Worm (Caenorhabditis elegans) whole organism, young adult: Measurements from ENCODE around the gene Y10G11A.1.
"Not testable (repeated sequence)": the region's sequence is repeated elsewhere in the genome, so short reads cannot be mapped to it uniquely, and the experiment has no call there.

ENCODE experiments used
- B0019.2 ChIP-seq: fragments of 200-800 bp; sonication (Bioruptor generic); conservative IDR thresholded peaks from 2 replicates; pipeline ENCODE4 v1.3.6; 2022; ENCODE audit warnings: missing genetic modification reagents, missing genetic modification characterization, missing compliant biosample characterization
- D2030.7 ChIP-seq: fragments of 200-800 bp; sonication (Bioruptor generic); IDR thresholded peaks from 2 replicates; pipeline ENCODE4 v1.3.6; 2022; ENCODE audit warnings: missing genetic modification reagents, missing genetic modification characterization, missing compliant biosample characterization
- F10E7.11 ChIP-seq: sonication (generic microtip); optimal IDR thresholded peaks from 2 replicates; lab custom pipeline; 2017; ENCODE audit warnings: mild to moderate bottlenecking, missing genetic modification characterization, moderate library complexity, missing compliant biosample characterization
- F22D6.2 ChIP-seq: sonication (generic microtip); optimal IDR thresholded peaks from 2 replicates; lab custom pipeline; 2016; ENCODE audit warnings: mild to moderate bottlenecking, missing genetic modification characterization, missing compliant biosample characterization
- F49E8.2 ChIP-seq: sonication (generic microtip); optimal IDR thresholded peaks from 3 replicates; lab custom pipeline; 2017; ENCODE audit warnings: missing genetic modification characterization, mild to moderate bottlenecking, missing compliant biosample characterization, antibody characterized with exemption, moderate library complexity; ENCODE audit not compliant: insufficient read depth
- F55B11.4 ChIP-seq: sonication (generic microtip); optimal IDR thresholded peaks from 2 replicates; lab custom pipeline; 2016; ENCODE audit warnings: missing compliant biosample characterization, missing genetic modification characterization, borderline replicate concordance; ENCODE audit not compliant: insufficient read depth
- T07F8.4 ChIP-seq: sonication (generic microtip); optimal IDR thresholded peaks from 2 replicates; lab custom pipeline; 2016; ENCODE audit warnings: mild to moderate bottlenecking, missing genetic modification characterization, moderate library complexity, missing compliant biosample characterization
- Y95B8A.8 ChIP-seq: fragments of 200-800 bp; sonication (Bioruptor generic); IDR thresholded peaks from 2 replicates; pipeline ENCODE4 v1.3.6; 2022; ENCODE audit warnings: missing genetic modification reagents, missing genetic modification characterization, missing compliant biosample characterization
- atf-7 ChIP-seq: sonication (generic microtip); optimal IDR thresholded peaks from 2 replicates; lab custom pipeline; 2017; ENCODE audit warnings: mild to moderate bottlenecking, missing genetic modification characterization, missing compliant biosample characterization
- athp-1 ChIP-seq: sonication (generic microtip); optimal IDR thresholded peaks from 2 replicates; lab custom pipeline; 2017; ENCODE audit warnings: mild to moderate bottlenecking, missing genetic modification characterization, missing compliant biosample characterization
- attf-6 ChIP-seq: fragments of 200-800 bp; sonication (Bioruptor generic); IDR thresholded peaks from 2 replicates; pipeline ENCODE4 v1.3.6; 2022; ENCODE audit warnings: missing genetic modification reagents, missing genetic modification characterization, missing compliant biosample characterization
- ccch-3 ChIP-seq: fragments of 200-800 bp; sonication (Bioruptor generic); optimal IDR thresholded peaks from 2 replicates; lab custom pipeline; 2018; ENCODE audit warnings: mild to moderate bottlenecking, missing genetic modification characterization, missing compliant biosample characterization
- dpl-1 ChIP-seq: fragments of 150-350 bp; optimal IDR thresholded peaks from 2 replicates; lab custom pipeline; 2014; ENCODE audit warnings: missing biosample characterization, missing genetic modification reagents, missing genetic modification characterization
- ekl-4 ChIP-seq: fragments of 200-800 bp; sonication (Bioruptor generic); IDR thresholded peaks from 2 replicates; pipeline ENCODE4 v1.3.6; 2022; ENCODE audit warnings: missing genetic modification reagents, missing genetic modification characterization, missing compliant biosample characterization
- fkh-3 ChIP-seq: sonication (generic microtip); optimal IDR thresholded peaks from 2 replicates; lab custom pipeline; 2016; ENCODE audit warnings: mild to moderate bottlenecking, missing genetic modification characterization, missing compliant biosample characterization
- hsf-1 ChIP-seq: fragments of 200-800 bp; sonication (Bioruptor generic); IDR thresholded peaks from 2 replicates; pipeline ENCODE4 v1.3.6; 2022; ENCODE audit warnings: missing genetic modification reagents, missing genetic modification characterization, missing compliant biosample characterization
- let-607 ChIP-seq, 2 experiments: fragments of 200-800 bp in 1 of 2; sonication (Bioruptor generic) in 1 of 2; sonication (generic microtip) in 1 of 2; optimal IDR thresholded peaks; 2 replicates each; lab custom pipeline; 2016 to 2018; ENCODE audit warnings: mild to moderate bottlenecking in 2 of 2, missing compliant biosample characterization in 2 of 2, missing genetic modification characterization in 2 of 2, moderate library complexity in 2 of 2, missing genotype in 1 of 2
- lin-26 ChIP-seq: fragments of 200-800 bp; sonication (Bioruptor generic); IDR thresholded peaks from 2 replicates; pipeline ENCODE4 v1.3.6; 2022; ENCODE audit warnings: missing genetic modification reagents, missing genetic modification characterization, missing compliant biosample characterization
- lin-54 ChIP-seq: fragments of 200-800 bp; sonication (Bioruptor generic); optimal IDR thresholded peaks from 2 replicates; lab custom pipeline; 2018; ENCODE audit warnings: mild to moderate bottlenecking, missing genetic modification characterization, missing compliant biosample characterization
- lir-1 ChIP-seq: fragments of 200-800 bp; sonication (Bioruptor generic); conservative IDR thresholded peaks from 2 replicates; pipeline ENCODE4 v1.3.6; 2022; ENCODE audit warnings: missing genetic modification reagents, missing genetic modification characterization, missing compliant biosample characterization
- lsy-27 ChIP-seq: sonication (generic microtip); optimal IDR thresholded peaks from 2 replicates; lab custom pipeline; 2017; ENCODE audit warnings: missing genetic modification characterization, mild to moderate bottlenecking, missing compliant biosample characterization, antibody characterized with exemption, missing genotype, borderline replicate concordance; ENCODE audit not compliant: insufficient read depth
- nfya-2 ChIP-seq: fragments of 200-800 bp; sonication (Bioruptor generic); IDR thresholded peaks from 2 replicates; pipeline ENCODE4 v1.3.6; 2022; ENCODE audit warnings: missing genetic modification reagents, missing genetic modification characterization, missing compliant biosample characterization
- nfyb-1 ChIP-seq: fragments of 200-800 bp; sonication (Bioruptor generic); IDR thresholded peaks from 2 replicates; pipeline ENCODE4 v1.3.6; 2022; ENCODE audit warnings: missing genetic modification reagents, missing genetic modification characterization, missing compliant biosample characterization
- repo-1 ChIP-seq: sonication (generic microtip); optimal IDR thresholded peaks from 2 replicates; lab custom pipeline; 2017; ENCODE audit warnings: mild to moderate bottlenecking, missing genetic modification characterization, missing compliant biosample characterization
- rpc-1 ChIP-seq, 2 experiments: fragments of 150-350 bp in 1 of 2; sonication (generic microtip) in 1 of 2; optimal IDR thresholded peaks; 2 replicates each; lab custom pipeline; 2014 to 2018; ENCODE audit warnings: missing biosample characterization in 1 of 2, missing genetic modification characterization in 1 of 2, missing genetic modification reagents in 1 of 2, missing genotype in 1 of 2
- sea-2 ChIP-seq: fragments of 200-800 bp; sonication (Bioruptor generic); IDR thresholded peaks from 2 replicates; pipeline ENCODE4 v1.3.6; 2022; ENCODE audit warnings: missing genetic modification characterization, missing compliant biosample characterization
- snpc-1.1 ChIP-seq: sonication (generic microtip); optimal IDR thresholded peaks from 2 replicates; lab custom pipeline; 2017; ENCODE audit warnings: missing genetic modification characterization, mild to moderate bottlenecking, missing compliant biosample characterization, antibody characterized with exemption, moderate library complexity, missing genotype, missing genetic modification reagents; ENCODE audit not compliant: insufficient read depth
- snpc-4 ChIP-seq, 5 experiments: fragments of 150-350 bp in 1 of 5; sonication (generic microtip) in 4 of 5; optimal IDR thresholded peaks; 2 replicates each; lab custom pipeline; 2014 to 2018; ENCODE audit warnings: missing genetic modification characterization in 5 of 5, missing biosample characterization in 3 of 5, antibody characterized with exemption in 2 of 5, mild to moderate bottlenecking in 2 of 5, missing compliant biosample characterization in 2 of 5, missing genotype in 2 of 5, moderate library complexity in 2 of 5, missing genetic modification reagents in 1 of 5
- tbx-9 ChIP-seq: sonication (generic microtip); optimal IDR thresholded peaks from 2 replicates; lab custom pipeline; 2016; ENCODE audit warnings: borderline replicate concordance, missing genetic modification characterization, inconsistent platforms, missing compliant biosample characterization
- tlf-1 ChIP-seq: fragments of 200-800 bp; sonication (Bioruptor generic); optimal IDR thresholded peaks from 2 replicates; lab custom pipeline; 2018; ENCODE audit warnings: mild to moderate bottlenecking, missing genetic modification characterization, missing compliant biosample characterization
- unc-130 ChIP-seq: sonication (generic microtip); optimal IDR thresholded peaks from 2 replicates; lab custom pipeline; 2016; ENCODE audit warnings: missing genetic modification reagents, missing genetic modification characterization, missing compliant biosample characterization
- zim-3 ChIP-seq: sonication (generic microtip); optimal IDR thresholded peaks from 2 replicates; lab custom pipeline; 2017; ENCODE audit warnings: mild to moderate bottlenecking, missing genetic modification characterization, moderate library complexity, missing compliant biosample characterization
- ztf-6 ChIP-seq: fragments of 200-800 bp; sonication (Bioruptor generic); IDR thresholded peaks from 2 replicates; pipeline ENCODE4 v1.3.6; 2022; ENCODE audit warnings: missing genetic modification reagents, missing genetic modification characterization, missing compliant biosample characterization

The Y10G11A.1 gene

DNA sequence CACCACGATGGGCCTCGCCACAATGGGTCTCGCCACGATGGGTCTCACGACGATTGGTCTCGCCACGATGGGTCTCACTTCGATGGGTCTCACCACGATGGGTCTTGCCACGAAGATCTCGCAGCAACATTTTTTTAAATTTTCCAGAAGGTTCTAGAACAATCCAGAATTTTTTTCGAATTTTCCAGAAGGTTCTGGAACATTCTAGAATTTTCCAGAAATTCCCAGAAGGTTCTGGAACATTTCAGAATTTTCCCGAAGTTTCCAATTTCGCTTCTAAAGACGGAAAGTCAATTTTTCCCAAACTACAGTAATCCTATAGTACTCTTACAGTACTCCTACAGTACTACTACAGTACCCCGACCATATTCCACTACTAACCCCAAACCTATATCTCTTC is 34.5 kb downstream of the Y10G11A.1 start:
- TF ChIP-seq hsf-1 (GFP tag; lab: Robert Waterston, UW): peak; percentile 93

DNA sequence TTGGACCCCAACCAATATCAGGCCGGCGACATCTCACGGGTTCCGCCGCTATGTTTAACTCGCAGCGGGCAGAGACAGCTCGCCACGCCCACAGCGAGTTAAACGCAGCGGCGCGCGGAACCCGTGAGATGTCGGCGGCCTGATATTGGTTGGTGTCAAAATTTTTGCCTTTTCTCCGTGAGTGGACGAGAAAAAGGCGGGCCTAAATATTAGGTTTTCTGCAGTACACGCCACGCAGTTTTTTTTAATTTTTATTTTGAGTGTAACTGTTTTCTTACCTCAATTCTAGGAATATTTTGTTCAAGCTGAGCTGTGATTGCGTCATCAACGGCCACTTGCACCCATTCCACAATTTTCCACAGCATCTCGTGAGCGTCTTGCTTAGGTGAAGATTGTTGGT is 39.5 kb downstream of the Y10G11A.1 start:
- TF ChIP-seq attf-6 (peak; percentile 77; the same call in 1 of the 2 replicates), snpc-4 (tag; optimal IDR thresholded peaks at IDR 0.05; lab: Kevin White, UChicago) (peak in 2 of 4 experiments; percentile 26 to 90)
- TF ChIP-seq snpc-4 (GFP tag; optimal IDR thresholded peaks at IDR 0.05; lab: Kevin White, UChicago): not testable (repeated sequence)

DNA sequence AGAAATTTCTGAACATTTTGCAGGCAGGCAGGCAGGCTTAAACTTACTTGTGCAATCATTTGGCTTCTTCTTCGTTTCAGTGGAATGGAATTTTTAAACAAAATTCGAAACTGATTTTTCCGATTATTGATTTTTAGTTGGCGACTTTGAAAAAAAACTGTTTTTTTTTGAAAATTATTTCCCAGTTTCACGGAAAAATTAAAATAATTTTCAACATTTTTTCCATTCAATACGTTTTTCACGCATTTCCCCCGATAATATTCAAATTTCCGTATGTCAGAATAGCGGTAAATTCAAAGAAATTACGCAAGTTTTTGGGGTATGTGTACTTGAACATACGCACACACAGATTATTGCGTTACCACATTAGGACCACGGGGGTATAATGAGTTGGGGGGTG is 46.5 kb downstream of the Y10G11A.1 start, which contains the start of gene VY10G11R.1:
Gene VY10G11R.1 (minus strand): TSS at position 101 of the 400 bp plus-strand sequence.
- TF ChIP-seq lsy-27 (tag; lab: Kevin White, UChicago); T07F8.4 (tag; lab: Kevin White, UChicago); fkh-3: not testable (repeated sequence)
- TF ChIP-seq, all 124 proteins: peak for 0; not testable (repeated sequence) for 124

DNA sequence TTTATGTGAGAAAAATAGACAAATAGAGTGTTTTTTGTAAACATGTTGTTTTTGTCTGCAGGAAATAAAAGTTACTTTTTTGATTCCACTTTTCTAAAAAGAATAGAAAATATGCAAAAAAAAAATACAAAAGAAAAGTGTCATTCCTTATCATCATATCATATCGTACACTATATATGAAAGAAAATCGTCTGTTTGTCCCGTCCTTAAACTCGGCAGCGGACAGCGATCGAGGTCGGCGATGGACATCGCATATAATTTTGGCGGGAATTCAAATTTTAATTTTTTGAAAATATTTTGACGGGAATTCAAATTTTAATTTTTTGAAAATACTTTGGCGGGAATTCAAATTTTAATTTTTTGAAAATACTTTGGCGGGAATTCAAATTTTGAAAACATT is 47.1 kb downstream of the Y10G11A.1 start:
- no peak for TF ChIP-seq athp-1
- no peak for TF ChIP-seq F55B11.4
- TF ChIP-seq attf-6: peak; percentile 70
- no peak for TF ChIP-seq fkh-3
- no peak for TF ChIP-seq snpc-4 (GFP tag; optimal IDR thresholded peaks at IDR 0.05; lab: Kevin White, UChicago)
- TF ChIP-seq snpc-4 (tag; optimal IDR thresholded peaks at IDR 0.05; lab: Kevin White, UChicago): peak; percentile 43 to 88 (median 57)
- no peak for TF ChIP-seq F10E7.11 (tag; lab: Kevin White, UChicago)
- TF ChIP-seq B0019.2 (GFP tag; lab: Robert Waterston, UW): no peak
- no peak for TF ChIP-seq lir-1 (GFP tag; lab: Robert Waterston, UW)
- no peak for TF ChIP-seq let-607 (tag; optimal IDR thresholded peaks at IDR 0.05; lab: Kevin White, UChicago)

DNA sequence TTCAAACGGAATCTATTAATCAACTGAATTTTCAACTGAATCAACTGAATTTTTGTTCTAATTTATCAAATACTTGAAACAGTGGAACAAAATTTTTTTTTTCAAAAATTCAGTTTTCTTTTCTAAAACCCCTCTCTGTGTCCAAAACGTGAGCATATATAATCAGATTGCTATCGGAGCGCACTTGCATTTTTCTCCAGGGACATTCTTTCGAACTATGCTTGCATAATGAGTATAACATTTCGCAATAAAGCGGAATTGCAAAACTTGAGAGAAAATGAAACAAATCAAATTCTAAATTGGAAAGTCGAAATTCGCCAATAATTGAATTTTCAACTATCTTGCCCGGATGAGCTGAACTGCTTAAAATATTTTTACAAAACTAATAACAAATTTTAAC is 51.6 kb downstream of the Y10G11A.1 start:
- TF ChIP-seq unc-130 (GFP tag; lab: Kevin White, UChicago) (no peak), tlf-1 (GFP tag; lab: Kevin White, UChicago) (no peak), ekl-4 (GFP tag; lab: Robert Waterston, UW) (no peak), snpc-1.1 (tag; lab: Kevin White, UChicago) (no peak), repo-1 (no peak), atf-7 (no peak), Y95B8A.8 (GFP tag; lab: Robert Waterston, UW) (no peak), ztf-6 (GFP tag; lab: Robert Waterston, UW) (no peak), rpc-1 (optimal IDR thresholded peaks at IDR 0.05; lab: Kevin White, UChicago) (no peak), rpc-1 (tag; optimal IDR thresholded peaks at IDR 0.05; lab: Kevin White, UChicago) (no peak), zim-3 (tag; lab: Kevin White, UChicago) (no peak), tbx-9 (no peak), dpl-1 (GFP tag; lab: Kevin White, UChicago) (no peak), F22D6.2 (tag; lab: Kevin White, UChicago) (no peak)

DNA sequence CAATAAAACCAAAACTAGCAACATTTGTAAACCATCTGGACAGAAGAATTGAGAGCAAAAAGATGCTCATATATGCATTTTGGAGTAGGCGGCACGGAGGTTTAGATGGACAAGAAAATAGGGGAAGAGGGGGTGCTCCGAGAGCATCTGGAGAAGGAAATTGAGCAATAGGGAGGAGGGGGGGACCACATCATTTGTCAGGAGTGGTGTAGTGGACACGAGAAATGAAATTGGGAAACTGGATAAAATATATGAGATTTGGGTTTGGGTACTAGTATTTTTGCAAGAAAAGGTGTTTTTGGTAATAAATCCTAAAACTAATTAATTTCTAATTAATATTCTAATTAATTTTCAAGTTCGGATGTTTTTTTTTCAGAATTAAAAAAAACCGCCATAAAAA is 52.7 kb downstream of the Y10G11A.1 start, which contains the start of gene Y51H4A.1:
Gene Y51H4A.1 (minus strand): TSS at position 127 of the 400 bp plus-strand sequence.
- TF ChIP-seq nfyb-1 (GFP tag; lab: Robert Waterston, UW): no peak
- no peak for TF ChIP-seq lin-54 (GFP tag; lab: Kevin White, UChicago)
- TF ChIP-seq F49E8.2 (tag; lab: Kevin White, UChicago): no peak
- TF ChIP-seq D2030.7 (GFP tag; lab: Robert Waterston, UW): no peak
- TF ChIP-seq sea-2 (GFP tag; lab: Robert Waterston, UW): no peak
- TF ChIP-seq nfya-2 (GFP tag; lab: Robert Waterston, UW): no peak
- no peak for TF ChIP-seq lin-26 (GFP tag; lab: Robert Waterston, UW)
- no peak for TF ChIP-seq ccch-3 (GFP tag; lab: Kevin White, UChicago)
